Fruit fly (Drosophila melanogaster): ENCODE data around the gene mys.
A peak's percentile ranks its signal among the peaks of the same experiment; 100 is the strongest.

The mys gene

dm6 chrX:8114476-8115342 is 53.3 kb downstream of the mys start (continued):
- TF ChIP-seq al (GFP tag; IDR thresholded peaks at IDR 0.05): peak; percentile 57
- peak; percentile 28 for TF ChIP-seq CG11723 (GFP tag; optimal IDR thresholded peaks at IDR 0.05)
- TF ChIP-seq tgo (GFP tag; IDR thresholded peaks at IDR 0.05): peak; percentile 42; the same call in 2 of the 3 replicates
- TF ChIP-seq CG7372 (GFP tag; IDR thresholded peaks at IDR 0.05): peak; percentile 70
- TF ChIP-seq crol (GFP tag; IDR thresholded peaks at IDR 0.05): peak; percentile 68
- no peak for TF ChIP-seq Sry-β (GFP tag; optimal IDR thresholded peaks at IDR 0.05)
- peak; percentile 71 for TF ChIP-seq Oli (tag; optimal IDR thresholded peaks at IDR 0.05)
- peak; percentile 66 for TF ChIP-seq CG11504 (tag; optimal IDR thresholded peaks at IDR 0.05)
- TF ChIP-seq CG1233 (GFP tag; optimal IDR thresholded peaks at IDR 0.05): peak; percentile 49
- TF ChIP-seq CG16863 (GFP tag; optimal IDR thresholded peaks at IDR 0.05): peak; percentile 49
- TF ChIP-seq CG13775 (GFP tag; optimal IDR thresholded peaks at IDR 0.05): peak; percentile 52
- peak; percentile 74 for TF ChIP-seq CG7556 (GFP tag; optimal IDR thresholded peaks at IDR 0.05)
- peak; percentile 7; the same call in 1 of the 2 replicates for TF ChIP-seq ara (GFP tag; IDR thresholded peaks at IDR 0.05)
- TF ChIP-seq odd (GFP tag; optimal IDR thresholded peaks at IDR 0.05): peak; percentile 66
- TF ChIP-seq CG9797 (GFP tag; optimal IDR thresholded peaks at IDR 0.05): no peak
- peak; percentile 65 for TF ChIP-seq CG7786 (GFP tag; optimal IDR thresholded peaks at IDR 0.05)
- TF ChIP-seq CG11696 (GFP tag; IDR thresholded peaks at IDR 0.05): peak; percentile 78
- TF ChIP-seq pros (GFP tag; optimal IDR thresholded peaks at IDR 0.05): no peak
- peak; percentile 18 for TF ChIP-seq ATbp (GFP tag; optimal IDR thresholded peaks at IDR 0.05)
- 0 out of 2 replicates have a peak, but pooled peaks have one; percentile 45 for TF ChIP-seq CG32767 (GFP tag; IDR thresholded peaks at IDR 0.05)
- TF ChIP-seq fd96Cb (tag; optimal IDR thresholded peaks at IDR 0.05): peak; percentile 54
- no peak for TF ChIP-seq da (GFP tag; optimal IDR thresholded peaks at IDR 0.05)
- TF ChIP-seq dpn (GFP tag; optimal IDR thresholded peaks at IDR 0.05): peak in 1 of 2 experiments; percentile 38
- peak; percentile 50 for TF ChIP-seq zfh2 (GFP tag; optimal IDR thresholded peaks at IDR 0.05)
- peak; percentile 67 for TF ChIP-seq lmd (GFP tag; IDR thresholded peaks at IDR 0.05)
- peak; percentile 3 for TF ChIP-seq Sry-δ (GFP tag; optimal IDR thresholded peaks at IDR 0.05)
- TF ChIP-seq Eip74EF (GFP tag; optimal IDR thresholded peaks at IDR 0.05): peak in 1 of 2 experiments; percentile 19
- no peak for TF ChIP-seq sc (optimal IDR thresholded peaks at IDR 0.05)
- TF ChIP-seq sc (GFP tag; optimal IDR thresholded peaks at IDR 0.05): no peak
- TF ChIP-seq Ravus (GFP tag; IDR thresholded peaks at IDR 0.05): no peak; the same call in 1 of the 2 replicates
- TF ChIP-seq CG8359 (GFP tag; optimal IDR thresholded peaks at IDR 0.05; ENCODE audit: borderline replicate concordance): no peak
- TF ChIP-seq Gsc (GFP tag; IDR thresholded peaks at IDR 0.05): no peak
- no peak for TF ChIP-seq zen2 (GFP tag; IDR thresholded peaks at IDR 0.05; ENCODE audit: partially characterized antibody)
- peak; percentile 68; the same call in 1 of the 2 replicates for TF ChIP-seq ap (GFP tag; IDR thresholded peaks at IDR 0.05)
- peak; percentile 74 for TF ChIP-seq CG14014 (GFP tag; IDR thresholded peaks at IDR 0.05)
- TF ChIP-seq esg (GFP tag; conservative IDR thresholded peaks at IDR 0.05): peak; percentile 64
- TF ChIP-seq CG32532 (GFP tag; IDR thresholded peaks at IDR 0.05): peak; percentile 70; the same call in 1 of the 2 replicates
- peak; percentile 39 for TF ChIP-seq CG10267 (tag; optimal IDR thresholded peaks at IDR 0.05)
- peak; percentile 10 for TF ChIP-seq twi (tag; optimal IDR thresholded peaks at IDR 0.05)

dm6 chrX:8115343-8115676 is 53.9 kb downstream of the mys start:
- TF ChIP-seq eyg (GFP tag; optimal IDR thresholded peaks at IDR 0.05): no peak
- no peak for TF ChIP-seq Ets65A (GFP tag)
- TF ChIP-seq ftz-f1 (GFP tag; optimal IDR thresholded peaks at IDR 0.05): no peak
- TF ChIP-seq CG11696 (GFP tag; IDR thresholded peaks at IDR 0.05): no peak
- TF ChIP-seq pb (GFP tag; optimal IDR thresholded peaks at IDR 0.05): no peak
- no peak for TF ChIP-seq aop (GFP tag; IDR thresholded peaks at IDR 0.05)
- no peak for TF ChIP-seq CG8924 (tag; optimal IDR thresholded peaks at IDR 0.05)
- no peak for TF ChIP-seq bab2 (GFP tag; optimal IDR thresholded peaks at IDR 0.05)
- TF ChIP-seq nerfin-1 (tag; optimal IDR thresholded peaks at IDR 0.05): peak; percentile 13
- TF ChIP-seq Pdp1 (GFP tag; optimal IDR thresholded peaks at IDR 0.05): peak in 1 of 2 experiments; percentile 95
- TF ChIP-seq ac (GFP tag; optimal IDR thresholded peaks at IDR 0.05): no peak
- TF ChIP-seq corto (GFP tag; optimal IDR thresholded peaks at IDR 0.05): no peak
- TF ChIP-seq CG32767 (GFP tag; IDR thresholded peaks at IDR 0.05): no peak
- TF ChIP-seq Sry-δ (GFP tag; optimal IDR thresholded peaks at IDR 0.05): no peak
- no peak for TF ChIP-seq sqz (GFP tag; optimal IDR thresholded peaks at IDR 0.05)
